Worm (Caenorhabditis elegans) whole organism, L1 larva: ENCODE measurements around the gene nuo-1.

Experiments
- nhr-12 ChIP-seq: sonication (generic microtip); optimal IDR thresholded peaks from 2 replicates; lab custom pipeline; 2017; ENCODE audit warnings: missing biosample characterization, missing genetic modification characterization
- nhr-84 ChIP-seq: sonication (generic microtip); optimal IDR thresholded peaks from 2 replicates; lab custom pipeline; 2017; ENCODE audit warnings: missing biosample characterization, missing genetic modification characterization

- TF ChIP-seq nhr-12 (tag; lab: Kevin White, UChicago) (no peak), nhr-84 (no peak)
Measured at ce11 chrII:11127364-11127763, 29.7 kb downstream of the nuo-1 start, which contains the start of gene F40F8.1.
